Worm (Caenorhabditis elegans) whole organism, L4 larva: ENCODE data around the gene C33F10.14.
"Not testable (repeated sequence)": the region's sequence is repeated elsewhere in the genome, so short reads cannot be mapped to it uniquely, and the experiment has no call there.

Source experiments
- R02D3.7 ChIP-seq: fragments of 150-350 bp; sonication (generic microtip); optimal IDR thresholded peaks from 3 replicates; lab custom pipeline; 2014; ENCODE audit warnings: missing biosample characterization, missing genetic modification characterization
- ceh-32 ChIP-seq: sonication (generic microtip); optimal IDR thresholded peaks from 2 replicates; lab custom pipeline; 2016; ENCODE audit warnings: mild to moderate bottlenecking, missing genetic modification characterization, missing compliant biosample characterization; ENCODE audit not compliant: poor library complexity
- ceh-82 ChIP-seq: sonication (generic microtip); optimal IDR thresholded peaks from 2 replicates; lab custom pipeline; 2017; ENCODE audit warnings: missing biosample characterization, missing genetic modification characterization
- dpl-1 ChIP-seq: fragments of 150-350 bp; optimal IDR thresholded peaks from 2 replicates; lab custom pipeline; 2014; ENCODE audit warnings: missing biosample characterization, missing genetic modification reagents, missing genetic modification characterization
- hif-1 ChIP-seq, 2 experiments: sonication (generic microtip); optimal IDR thresholded peaks; 2 replicates each; lab custom pipeline; 2016 to 2017; ENCODE audit warnings: missing compliant biosample characterization in 2 of 2, missing genetic modification characterization in 2 of 2, missing genetic modification reagents in 2 of 2, missing genotype in 2 of 2, mild to moderate bottlenecking in 1 of 2
- hlh-11 ChIP-seq: fragments of 200-800 bp; sonication (Bioruptor generic); optimal IDR thresholded peaks from 2 replicates; lab custom pipeline; 2018; ENCODE audit warnings: mild to moderate bottlenecking, missing genetic modification characterization, missing compliant biosample characterization
- mxl-3 ChIP-seq: fragments of 200-800 bp; sonication (Bioruptor generic); optimal IDR thresholded peaks from 2 replicates; lab custom pipeline; 2018; ENCODE audit warnings: mild to moderate bottlenecking, missing genetic modification characterization, missing compliant biosample characterization
- nhr-41 ChIP-seq: fragments of 200-800 bp; sonication (Bioruptor generic); IDR thresholded peaks from 2 replicates; pipeline ENCODE4 v1.3.6; 2022; ENCODE audit warnings: missing genetic modification reagents, missing genetic modification characterization, missing compliant biosample characterization
- nhr-48 ChIP-seq: sonication (generic microtip); optimal IDR thresholded peaks from 2 replicates; lab custom pipeline; 2016; ENCODE audit warnings: mild to moderate bottlenecking, missing genetic modification characterization, missing compliant biosample characterization
- nhr-77 ChIP-seq: fragments of 150-350 bp; optimal IDR thresholded peaks from 2 replicates; lab custom pipeline; 2014; ENCODE audit warnings: missing biosample characterization, missing genetic modification characterization
- sdz-12 ChIP-seq: fragments of 200-800 bp; sonication (Bioruptor generic); optimal IDR thresholded peaks from 2 replicates; lab custom pipeline; 2018; ENCODE audit warnings: mild to moderate bottlenecking, missing genetic modification characterization, missing compliant biosample characterization
- snpc-1.2 ChIP-seq: fragments of 200-800 bp; sonication (Bioruptor generic); IDR thresholded peaks from 2 replicates; pipeline ENCODE4 v1.3.6; 2022; ENCODE audit warnings: missing genetic modification reagents, missing genetic modification characterization, missing compliant biosample characterization
- zfp-3 ChIP-seq: fragments of 200-800 bp; sonication (Bioruptor generic); conservative IDR thresholded peaks from 2 replicates; pipeline ENCODE4 v1.3.6; 2022; ENCODE audit warnings: missing genetic modification reagents, missing genetic modification characterization, missing compliant biosample characterization
- ztf-7 ChIP-seq: fragments of 150-350 bp; optimal IDR thresholded peaks from 2 replicates; lab custom pipeline; 2014; ENCODE audit warnings: missing biosample characterization, missing genetic modification characterization

The C33F10.14 gene

DNA sequence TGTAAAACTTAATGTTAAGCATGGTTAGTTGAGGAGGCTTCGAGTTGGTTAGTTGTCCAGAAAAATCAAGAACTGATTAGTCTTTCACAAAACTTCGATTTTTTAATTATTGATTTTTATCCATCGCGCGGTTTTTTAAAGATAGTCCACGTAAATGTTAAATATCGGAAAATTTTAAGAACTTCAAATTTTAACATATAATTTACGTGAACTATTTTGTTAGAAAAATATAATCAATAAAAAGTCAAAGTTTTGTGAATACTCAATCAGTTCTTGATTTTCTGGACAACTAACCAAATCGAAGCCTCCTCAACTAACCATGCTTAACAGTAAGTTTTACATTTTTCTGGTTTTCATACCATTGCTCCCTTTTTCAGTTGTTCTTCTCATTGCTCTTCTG is 37.6 kb downstream of the C33F10.14 start, which contains the start of the genes C33F10.11 and C33F10.1 (continued):
- TF ChIP-seq hlh-11, result no peak

DNA sequence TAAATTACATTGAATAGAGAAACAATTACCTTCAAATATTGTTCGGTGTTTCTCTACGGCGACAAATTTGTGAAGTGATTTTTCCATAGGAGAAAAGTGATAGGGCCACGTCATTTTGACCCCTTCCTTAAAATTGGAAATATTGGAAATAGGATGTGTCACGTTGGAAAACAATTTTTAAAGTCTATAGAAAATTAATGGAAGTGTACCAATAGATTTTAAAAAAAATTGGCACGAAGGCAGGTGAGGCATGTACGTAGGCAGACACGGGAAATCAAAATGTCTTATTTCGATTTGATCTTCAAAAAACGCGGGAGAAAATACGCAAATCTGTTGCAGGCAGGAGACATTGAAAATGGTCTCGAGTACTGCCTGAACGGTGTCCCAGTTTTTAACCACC is 40.5 kb downstream of the C33F10.14 start, which contains the start of gene C33F10.12:
Gene C33F10.12 (minus strand): TSS at position 101 of the 400 bp plus-strand sequence.
- TF ChIP-seq hif-1 (tag; optimal IDR thresholded peaks at IDR 0.05; lab: Kevin White, UChicago), result no peak
- no peak for TF ChIP-seq hlh-11
- no peak for TF ChIP-seq zfp-3 (GFP tag; lab: Robert Waterston, UW)
- no peak for TF ChIP-seq nhr-77 (tag; lab: Kevin White, UChicago)
- TF ChIP-seq nhr-41 (GFP tag; lab: Robert Waterston, UW), result no peak
- TF ChIP-seq snpc-1.2 (GFP tag; lab: Robert Waterston, UW), result no peak
- TF ChIP-seq nhr-48 (tag; lab: Kevin White, UChicago), result no peak
- TF ChIP-seq sdz-12 (GFP tag; lab: Kevin White, UChicago), result no peak
- TF ChIP-seq dpl-1 (GFP tag; lab: Kevin White, UChicago), result no peak
- no peak for TF ChIP-seq ceh-82 (tag; lab: Kevin White, UChicago)
- no peak for TF ChIP-seq mxl-3 (GFP tag; lab: Kevin White, UChicago)

ce11 chrII:4842143-4842658 is 45.0 kb downstream of the C33F10.14 start, which contains the start of the genes T23B7.2 and nspd-4:
Gene T23B7.2, minus strand, starts transcription at chrII:4842243.
Gene nspd-4, plus strand, starts transcription at chrII:4842608.
- not testable (repeated sequence) for TF ChIP-seq ztf-7, ceh-32, R02D3.7 (tag; lab: Kevin White, UChicago)
- TF ChIP-seq, all 104 proteins: peak for 0; not testable (repeated sequence) for 104
